Fruit fly (Drosophila melanogaster) whole organism, embryonic: ENCODE measurements around the gene Vdup1.

ENCODE experiments used
- CG11723 ChIP-seq: fragments of 200-800 bp; sonication (Bioruptor generic); optimal IDR thresholded peaks from 2 replicates; lab custom pipeline; 2017; ENCODE audit warnings: missing biosample characterization, mild to moderate bottlenecking, missing genetic modification characterization
- D19B ChIP-seq: fragments of 200-800 bp; sonication (Bioruptor generic); optimal IDR thresholded peaks from 2 replicates; lab custom pipeline; 2017; ENCODE audit warnings: missing biosample characterization, mild to moderate bottlenecking, missing genetic modification characterization

dm6 chr3L:212520-212919 is 33.8 kb upstream of the Vdup1 start, which contains the start of the genes thoc7 and Dis3l2:
- TF ChIP-seq D19B (GFP tag; lab: Kevin White, UChicago) (no peak), CG11723 (GFP tag; lab: Kevin White, UChicago) (no peak)
